Fruit fly (Drosophila melanogaster): ENCODE measurements around the gene up.

Gene up

dm6 chrX:13639998-13640691 lies 37.8 kb upstream of the up start (continued):
- TF ChIP-seq Scr (GFP tag; IDR thresholded peaks at IDR 0.05; ENCODE audit: partially characterized antibody) (peak; percentile 55), D19A (tag; optimal IDR thresholded peaks at IDR 0.05) (peak; percentile 97), MTF-1 (GFP tag; optimal IDR thresholded peaks at IDR 0.05; ENCODE audit: borderline replicate concordance) (peak; percentile 97), Mes4 (GFP tag; optimal IDR thresholded peaks at IDR 0.05) (peak; percentile 99), Stat92E (GFP tag; optimal IDR thresholded peaks at IDR 0.05) (peak in 1 of 3 experiments; percentile 95), gro (GFP tag; optimal IDR thresholded peaks at IDR 0.05) (peak; percentile 99), da (GFP tag; optimal IDR thresholded peaks at IDR 0.05) (peak; percentile 97), Xbp1 (GFP tag; optimal IDR thresholded peaks at IDR 0.05) (peak; percentile 99), cg (GFP tag; optimal IDR thresholded peaks at IDR 0.05) (peak; percentile 53), unc-4 (GFP tag; IDR thresholded peaks at IDR 0.05; ENCODE audit: partially characterized antibody) (0 out of 2 replicates have a peak, but pooled peaks have one; percentile 35), schlank (tag; optimal IDR thresholded peaks at IDR 0.05) (peak; percentile 96), D19B (GFP tag; optimal IDR thresholded peaks at IDR 0.05) (peak; percentile 93), lola (GFP tag; optimal IDR thresholded peaks at IDR 0.05) (peak in 1 of 3 experiments; percentile 94), CG8765 (GFP tag; IDR thresholded peaks at IDR 0.05) (peak; percentile 97), mam (GFP tag; optimal IDR thresholded peaks at IDR 0.05) (peak; percentile 98), Hr78 (GFP tag; optimal IDR thresholded peaks at IDR 0.05) (peak in 1 of 2 experiments; percentile 91), Deaf1 (tag; optimal IDR thresholded peaks at IDR 0.05) (peak; percentile 99), CG34422 (GFP tag; IDR thresholded peaks at IDR 0.05) (peak; percentile 99), gt (GFP tag; IDR thresholded peaks at IDR 0.05) (peak; percentile 96), kah (GFP tag; optimal IDR thresholded peaks at IDR 0.05) (peak; percentile 97), CG2875 (GFP tag; optimal IDR thresholded peaks at IDR 0.05) (peak; percentile 98), Vsx1 (GFP tag; optimal IDR thresholded peaks at IDR 0.05) (peak; percentile 97), Meics (GFP tag; optimal IDR thresholded peaks at IDR 0.05) (peak; percentile 99), CG5180 (GFP tag; optimal IDR thresholded peaks at IDR 0.05) (peak; percentile 93), Mrtf (GFP tag; IDR thresholded peaks at IDR 0.05) (peak; percentile 99), CG6254 (GFP tag; optimal IDR thresholded peaks at IDR 0.05) (peak; percentile 97), HLH4C (GFP tag; IDR thresholded peaks at IDR 0.05; ENCODE audit: partially characterized antibody) (peak; percentile 66), CG14441 (GFP tag; IDR thresholded peaks at IDR 0.05) (peak; percentile 99), az2 (GFP tag; optimal IDR thresholded peaks at IDR 0.05) (peak; percentile 99), Ets65A (GFP tag) (peak; percentile 100), CG10321 (GFP tag; IDR thresholded peaks at IDR 0.05) (peak; percentile 88), gem (tag; optimal IDR thresholded peaks at IDR 0.05) (peak; percentile 99), CG5245 (GFP tag; optimal IDR thresholded peaks at IDR 0.05) (peak; percentile 98), Usf (GFP tag; optimal IDR thresholded peaks at IDR 0.05) (peak; percentile 95), CG13424 (tag; optimal IDR thresholded peaks at IDR 0.05) (peak; percentile 99), dysf (GFP tag; IDR thresholded peaks at IDR 0.05) (peak; percentile 99), gce (GFP tag; IDR thresholded peaks at IDR 0.05) (peak; percentile 99), Hr39 (optimal IDR thresholded peaks at IDR 0.05) (no peak), crp (GFP tag; optimal IDR thresholded peaks at IDR 0.05) (peak in 1 of 2 experiments; percentile 72), zf30C (GFP tag; optimal IDR thresholded peaks at IDR 0.05) (no peak), B-H2 (GFP tag; optimal IDR thresholded peaks at IDR 0.05) (peak; percentile 93), org-1 (GFP tag; optimal IDR thresholded peaks at IDR 0.05) (peak; percentile 99), tio (GFP tag; optimal IDR thresholded peaks at IDR 0.05) (peak; percentile 97), CG3726 (GFP tag; IDR thresholded peaks at IDR 0.05) (peak; percentile 98), Dfd (GFP tag; optimal IDR thresholded peaks at IDR 0.05) (no peak), CG10431 (GFP tag; optimal IDR thresholded peaks at IDR 0.05) (peak; percentile 96), CG12104 (GFP tag; optimal IDR thresholded peaks at IDR 0.05) (peak; percentile 98), knrl (GFP tag; IDR thresholded peaks at IDR 0.05; ENCODE audit: partially characterized antibody) (peak; percentile 71)
